Fruit fly (Drosophila melanogaster): ENCODE measurements around the gene Mitofilin.
A peak's percentile ranks its signal among the peaks of the same experiment; 100 is the strongest.

Mitofilin gene

dm6 chr3R:21992909-21993308 is 30.2 kb downstream of the Mitofilin start (continued):
- TF ChIP-seq CG4404 (GFP tag; IDR thresholded peaks at IDR 0.05) (peak; percentile 28; the same call in 1 of the 2 replicates), B-H1 (GFP tag; IDR thresholded peaks at IDR 0.05) (peak; percentile 57; the same call in 2 of the 3 replicates), prd (optimal IDR thresholded peaks at IDR 0.05) (no peak), prd (GFP tag; IDR thresholded peaks at IDR 0.05) (peak; percentile 70; the same call in 2 of the 3 replicates), CG15073 (GFP tag; optimal IDR thresholded peaks at IDR 0.05) (no peak), danr (GFP tag; IDR thresholded peaks at IDR 0.05) (peak; percentile 32; the same call in 1 of the 2 replicates), CG10274 (GFP tag; optimal IDR thresholded peaks at IDR 0.05) (no peak), HLH54F (GFP tag; optimal IDR thresholded peaks at IDR 0.05) (peak; percentile 19), CG11695 (GFP tag; IDR thresholded peaks at IDR 0.05) (no peak; the same call in 2 of the 3 replicates), CG10147 (GFP tag; optimal IDR thresholded peaks at IDR 0.05) (no peak), CG10209 (GFP tag; optimal IDR thresholded peaks at IDR 0.05) (peak; percentile 22), sisA (GFP tag; IDR thresholded peaks at IDR 0.05) (peak; percentile 21; the same call in 1 of the 2 replicates), fd3F (GFP tag; optimal IDR thresholded peaks at IDR 0.05) (peak; percentile 18), row (GFP tag; IDR thresholded peaks at IDR 0.05) (peak; percentile 68), Rfx (GFP tag; IDR thresholded peaks at IDR 0.05) (peak; percentile 61; the same call in 1 of the 2 replicates), CG9609 (GFP tag; optimal IDR thresholded peaks at IDR 0.05) (peak; percentile 16), CG4730 (GFP tag; IDR thresholded peaks at IDR 0.05) (peak; percentile 43), Atf3 (GFP tag; optimal IDR thresholded peaks at IDR 0.05) (peak; percentile 45), Ets65A (GFP tag) (peak; percentile 89), BEAF-32 (GFP tag; optimal IDR thresholded peaks at IDR 0.05) (no peak), tap (tag; optimal IDR thresholded peaks at IDR 0.05) (no peak), CG10366 (GFP tag; IDR thresholded peaks at IDR 0.05) (peak; percentile 59), Oli (tag; optimal IDR thresholded peaks at IDR 0.05) (peak; percentile 42), Xbp1 (GFP tag; optimal IDR thresholded peaks at IDR 0.05) (peak; percentile 55), CG1024 (GFP tag; IDR thresholded peaks at IDR 0.05) (0 out of 2 replicates have a peak, but pooled peaks have one; percentile 9), Abd-B (GFP tag; optimal IDR thresholded peaks at IDR 0.05) (peak; percentile 66), maf-S (GFP tag; optimal IDR thresholded peaks at IDR 0.05) (no peak), CG2889 (GFP tag; IDR thresholded peaks at IDR 0.05) (peak; percentile 66; the same call in 2 of the 3 replicates), CG11247 (GFP tag; IDR thresholded peaks at IDR 0.05) (0 out of 2 replicates have a peak, but pooled peaks have one; percentile 16), Nf-YA (GFP tag; IDR thresholded peaks at IDR 0.05) (peak; percentile 39; the same call in 1 of the 2 replicates), ems (GFP tag; optimal IDR thresholded peaks at IDR 0.05) (peak; percentile 13), al (GFP tag; IDR thresholded peaks at IDR 0.05) (peak; percentile 63), CG17328 (GFP tag; IDR thresholded peaks at IDR 0.05) (peak; percentile 64), CG8944 (GFP tag; optimal IDR thresholded peaks at IDR 0.05) (peak; percentile 8), Gug (GFP tag; IDR thresholded peaks at IDR 0.05) (peak; percentile 73), z (GFP tag; IDR thresholded peaks at IDR 0.05) (no peak), H2.0 (GFP tag; IDR thresholded peaks at IDR 0.05) (peak; percentile 57; the same call in 1 of the 2 replicates), ranshi (GFP tag; IDR thresholded peaks at IDR 0.05) (no peak), NFAT (GFP tag; IDR thresholded peaks at IDR 0.05) (peak; percentile 61; the same call in 1 of the 2 replicates), hth (optimal IDR thresholded peaks at IDR 0.05) (no peak), CG12219 (GFP tag; optimal IDR thresholded peaks at IDR 0.05) (peak; percentile 5), CG15696 (tag; optimal IDR thresholded peaks at IDR 0.05) (no peak), Lpt (GFP tag; optimal IDR thresholded peaks at IDR 0.05) (no peak), CG16815 (GFP tag; optimal IDR thresholded peaks at IDR 0.05) (peak; percentile 50), zen2 (GFP tag; IDR thresholded peaks at IDR 0.05; ENCODE audit: partially characterized antibody) (no peak), CG14667 (GFP tag; IDR thresholded peaks at IDR 0.05) (peak; percentile 36; the same call in 1 of the 2 replicates), dm (GFP tag; optimal IDR thresholded peaks at IDR 0.05) (peak; percentile 26), CG12942 (GFP tag; optimal IDR thresholded peaks at IDR 0.05) (no peak), slbo (GFP tag; IDR thresholded peaks at IDR 0.05) (peak; percentile 80), E2f1 (GFP tag; IDR thresholded peaks at IDR 0.05) (peak; percentile 24; the same call in 1 of the 2 replicates), Gsc (GFP tag; IDR thresholded peaks at IDR 0.05) (0 out of 2 replicates have a peak, but pooled peaks have one; percentile 28), CG9215 (GFP tag; IDR thresholded peaks at IDR 0.05) (peak; percentile 34; the same call in 1 of the 2 replicates)

All from whole organism, embryonic.